Worm (Caenorhabditis elegans): ENCODE data around the gene rbr-2.

- no peak for TF ChIP-seq aly-2 (tag; optimal IDR thresholded peaks at IDR 0.05)
- no peak for TF ChIP-seq nhr-237 (tag; optimal IDR thresholded peaks at IDR 0.05)
- TF ChIP-seq nhr-12 (tag; optimal IDR thresholded peaks at IDR 0.05) = no peak
- TF ChIP-seq snpc-4 (tag; optimal IDR thresholded peaks at IDR 0.05) = no peak
- TF ChIP-seq lin-15B (tag; optimal IDR thresholded peaks at IDR 0.05) = no peak
- no peak for TF ChIP-seq tbx-2 (tag; optimal IDR thresholded peaks at IDR 0.05)
These were observed 15.6 kb upstream of the rbr-2 start, which contains the start of gene ZK596.3 for ce11 chrIV:10904282-10904681.

All from whole organism, L3 larva.